Fruit fly (Drosophila melanogaster): ENCODE measurements around the gene CG42857.
A peak's percentile ranks its signal among the peaks of the same experiment; 100 is the strongest.

Gene CG42857

dm6 chr3R:9771519-9771972 lies 49.4 kb downstream of the CG42857 start, which contains the start of gene CG9471 (continued):
- TF ChIP-seq usp (GFP tag; optimal IDR thresholded peaks at IDR 0.05) (no peak), Poxn (GFP tag; IDR thresholded peaks at IDR 0.05) (peak; percentile 73), her (GFP tag; optimal IDR thresholded peaks at IDR 0.05) (peak; percentile 81), az2 (GFP tag; optimal IDR thresholded peaks at IDR 0.05) (peak; percentile 93), CG6272 (GFP tag; IDR thresholded peaks at IDR 0.05) (peak; percentile 87), CG17829 (tag; optimal IDR thresholded peaks at IDR 0.05) (peak; percentile 91), CG6254 (GFP tag; optimal IDR thresholded peaks at IDR 0.05) (peak; percentile 72), slou (GFP tag; optimal IDR thresholded peaks at IDR 0.05) (peak; percentile 91), CG6654 (GFP tag; optimal IDR thresholded peaks at IDR 0.05) (peak; percentile 78), tup (GFP tag; optimal IDR thresholded peaks at IDR 0.05) (peak; percentile 77), CG34422 (GFP tag; IDR thresholded peaks at IDR 0.05) (peak; percentile 93), kah (GFP tag; optimal IDR thresholded peaks at IDR 0.05) (peak; percentile 76), dan (GFP tag; IDR thresholded peaks at IDR 0.05) (peak; percentile 69), chif (GFP tag; optimal IDR thresholded peaks at IDR 0.05) (peak; percentile 85 to 89), CG33213 (GFP tag; optimal IDR thresholded peaks at IDR 0.05) (peak; percentile 80), br (optimal IDR thresholded peaks at IDR 0.05) (no peak), tna (GFP tag; IDR thresholded peaks at IDR 0.05; ENCODE audit: partially characterized antibody) (no peak), ewg (GFP tag; optimal IDR thresholded peaks at IDR 0.05) (peak; percentile 69), ftz-f1 (GFP tag; optimal IDR thresholded peaks at IDR 0.05) (peak; percentile 29), CG8478 (optimal IDR thresholded peaks at IDR 0.05) (no peak), stc (GFP tag; IDR thresholded peaks at IDR 0.05) (peak; percentile 94), zfh1 (GFP tag; IDR thresholded peaks at IDR 0.05) (peak; percentile 90), NC2α (GFP tag; optimal IDR thresholded peaks at IDR 0.05) (peak; percentile 76), cad (GFP tag; optimal IDR thresholded peaks at IDR 0.05) (no peak), pum (GFP tag; optimal IDR thresholded peaks at IDR 0.05) (peak; percentile 88), maf-S (GFP tag; optimal IDR thresholded peaks at IDR 0.05) (peak; percentile 86), Kr (GFP tag; optimal IDR thresholded peaks at IDR 0.05) (no peak), CG7556 (GFP tag; optimal IDR thresholded peaks at IDR 0.05) (peak; percentile 90), dmrt99B (tag; optimal IDR thresholded peaks at IDR 0.05) (peak; percentile 91), CG2129 (GFP tag; IDR thresholded peaks at IDR 0.05; ENCODE audit: partially characterized antibody) (no peak), CG10979 (tag; optimal IDR thresholded peaks at IDR 0.05) (peak; percentile 86), aop (GFP tag; IDR thresholded peaks at IDR 0.05) (peak; percentile 80), btn (GFP tag; optimal IDR thresholded peaks at IDR 0.05) (peak; percentile 25), Nf-YA (GFP tag; IDR thresholded peaks at IDR 0.05) (peak; percentile 88), bbx (GFP tag; IDR thresholded peaks at IDR 0.05; ENCODE audit: partially characterized antibody) (no peak), Med (GFP tag) (peak; percentile 96), CG11504 (tag; optimal IDR thresholded peaks at IDR 0.05) (peak; percentile 92), Mad (GFP tag; optimal IDR thresholded peaks at IDR 0.05) (peak; percentile 68), CG16813 (GFP tag; IDR thresholded peaks at IDR 0.05; ENCODE audit: partially characterized antibody) (0 out of 3 replicates have a peak, but pooled peaks have one; percentile 24), CG17912 (GFP tag; optimal IDR thresholded peaks at IDR 0.05) (peak; percentile 77), Atf-2 (GFP tag; optimal IDR thresholded peaks at IDR 0.05) (peak; percentile 82), CG8089 (GFP tag; optimal IDR thresholded peaks at IDR 0.05) (peak; percentile 77), hth (optimal IDR thresholded peaks at IDR 0.05) (no peak), vnd (GFP tag; IDR thresholded peaks at IDR 0.05; ENCODE audit: partially characterized antibody) (no peak)

All from whole organism, embryonic.